Fruit fly (Drosophila melanogaster) Kc167 (cell line): ENCODE results near the gene CG33287.

ENCODE experiments used
- Myc ChIP-seq: fragments of >200 bp; optimal IDR thresholded peaks from 2 replicates; lab custom pipeline; 2017; ENCODE audit warnings: missing external identifiers
- ttk ChIP-seq: sonication (Bioruptor generic); optimal IDR thresholded peaks from 2 replicates; lab custom pipeline; 2017; ENCODE audit warnings: missing external identifiers

DNA sequence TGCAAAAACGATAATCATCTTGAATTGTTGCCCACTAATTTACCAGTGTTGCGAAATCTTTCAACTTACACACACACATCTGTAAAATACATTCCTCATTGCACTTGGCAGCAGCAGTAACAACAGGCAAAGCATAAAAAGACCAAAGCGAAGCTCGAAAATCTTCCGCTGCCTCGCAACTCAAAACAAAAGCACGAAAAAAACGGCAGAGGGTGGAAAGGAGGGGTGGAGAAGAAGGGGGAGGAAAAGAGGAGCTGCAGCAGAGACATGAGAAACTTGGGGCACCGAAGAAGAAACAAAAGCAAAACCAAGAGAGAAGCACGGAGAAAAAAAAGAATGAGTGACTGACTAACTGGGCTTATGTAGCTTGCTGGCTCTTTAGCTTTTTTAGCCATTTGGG, 43.0 kb upstream of the CG33287 start:
- TF ChIP-seq ttk (lab: Kevin White, UChicago) (no peak), Myc (lab: Kevin White, UChicago) (no peak)
